Fruit fly (Drosophila melanogaster) whole organism, embryonic: Measurements from ENCODE around the gene CG14207.

ENCODE experiments used
- ATbp ChIP-seq: fragments of 200-800 bp; sonication (Bioruptor generic); optimal IDR thresholded peaks from 2 replicates; lab custom pipeline; 2017; ENCODE audit warnings: missing biosample characterization, mild to moderate bottlenecking, missing genetic modification characterization, missing genetic modification reagents
- CG10366 ChIP-seq: fragments of 200-800 bp; sonication (Bioruptor generic); IDR thresholded peaks from 2 replicates; pipeline ENCODE4 v1.3.6; 2022; ENCODE audit warnings: missing biosample characterization, missing genetic modification characterization
- CG13123 ChIP-seq: fragments of 200-800 bp; sonication (Bioruptor generic); optimal IDR thresholded peaks from 2 replicates; lab custom pipeline; 2016; ENCODE audit warnings: missing biosample characterization, missing genetic modification characterization
- Six4 ChIP-seq: fragments of 200-800 bp; sonication (Bioruptor generic); optimal IDR thresholded peaks from 2 replicates; lab custom pipeline; 2016; ENCODE audit warnings: missing biosample characterization, missing genetic modification characterization
- Sox102F ChIP-seq: fragments of 200-800 bp; sonication (Bioruptor generic); optimal IDR thresholded peaks from 2 replicates; lab custom pipeline; 2018; ENCODE audit warnings: missing biosample characterization, mild to moderate bottlenecking, missing genetic modification characterization, moderate library complexity
- ci ChIP-seq: fragments of 200-800 bp; sonication (Bioruptor generic); IDR thresholded peaks from 3 replicates; pipeline ENCODE4 v1.3.6; 2022; ENCODE audit warnings: missing biosample characterization, missing genetic modification characterization
- crc ChIP-seq: fragments of 200-800 bp; sonication (Bioruptor generic); optimal IDR thresholded peaks from 2 replicates; lab custom pipeline; 2016; ENCODE audit warnings: missing biosample characterization, missing genetic modification characterization
- crp ChIP-seq, 2 experiments: fragments of 200-800 bp; sonication (Bioruptor generic); optimal IDR thresholded peaks; 2 replicates in 1 of 2; 3 replicates in 1 of 2; lab custom pipeline; 2017; ENCODE audit warnings: missing biosample characterization in 2 of 2, missing genetic modification characterization in 2 of 2, mild to moderate bottlenecking in 1 of 2, moderate library complexity in 1 of 2
- pho ChIP-seq: fragments of 200-800 bp; sonication (Bioruptor generic); optimal IDR thresholded peaks from 2 replicates; lab custom pipeline; 2016; ENCODE audit warnings: missing biosample characterization, missing genetic modification characterization
- row ChIP-seq: fragments of 200-800 bp; sonication (Bioruptor generic); IDR thresholded peaks from 3 replicates; pipeline ENCODE4 v1.3.6; 2022; ENCODE audit warnings: missing biosample characterization, missing genetic modification characterization
- shn ChIP-seq: fragments of 200-800 bp; sonication (Bioruptor generic); optimal IDR thresholded peaks from 3 replicates; lab custom pipeline; 2016; ENCODE audit warnings: missing biosample characterization, missing genetic modification characterization
- sug ChIP-seq: fragments of 200-800 bp; optimal IDR thresholded peaks from 2 replicates; lab custom pipeline; 2019; ENCODE audit warnings: missing biosample characterization, mild to moderate bottlenecking, missing genetic modification characterization, moderate library complexity

- TF ChIP-seq ci (GFP tag; lab: Robert Waterston, UW) (no peak), CG13123 (GFP tag; lab: Kevin White, UChicago) (no peak), pho (GFP tag; lab: Kevin White, UChicago) (no peak), Sox102F (GFP tag; lab: Kevin White, UChicago) (no peak), crp (GFP tag; optimal IDR thresholded peaks at IDR 0.05; lab: Kevin White, UChicago) (no peak), sug (no peak), Six4 (GFP tag; lab: Kevin White, UChicago) (no peak), crc (no peak), row (GFP tag; lab: Robert Waterston, UW) (no peak), shn (GFP tag; lab: Kevin White, UChicago) (no peak), ATbp (no peak), CG10366 (GFP tag; lab: Robert Waterston, UW) (no peak)
These were observed 35.8 kb downstream of the CG14207 start for dm6 chrX:19640707-19641248.
